Worm (Caenorhabditis elegans) whole organism, young adult: Measurements from ENCODE around the gene skih-2.

Source experiments
- F10E7.11 ChIP-seq: sonication (generic microtip); optimal IDR thresholded peaks from 2 replicates; lab custom pipeline; 2017; ENCODE audit warnings: mild to moderate bottlenecking, missing genetic modification characterization, moderate library complexity, missing compliant biosample characterization
- T26A5.8 ChIP-seq: sonication (generic microtip); optimal IDR thresholded peaks from 2 replicates; lab custom pipeline; 2016; ENCODE audit warnings: missing genetic modification characterization, missing compliant biosample characterization
- efl-1 ChIP-seq: fragments of 150-350 bp; optimal IDR thresholded peaks from 2 replicates; lab custom pipeline; 2014; ENCODE audit warnings: missing biosample characterization, missing genetic modification reagents, missing genetic modification characterization
- lsy-27 ChIP-seq: sonication (generic microtip); optimal IDR thresholded peaks from 2 replicates; lab custom pipeline; 2017; ENCODE audit warnings: missing genetic modification characterization, mild to moderate bottlenecking, missing compliant biosample characterization, antibody characterized with exemption, missing genotype, borderline replicate concordance; ENCODE audit not compliant: insufficient read depth
- madf-8 ChIP-seq: fragments of 200-800 bp; sonication (Bioruptor generic); conservative IDR thresholded peaks from 2 replicates; pipeline ENCODE4 v1.3.6; 2022; ENCODE audit warnings: missing genetic modification reagents, missing genetic modification characterization, missing compliant biosample characterization
- mcd-1 ChIP-seq: fragments of 200-800 bp; sonication (Bioruptor generic); IDR thresholded peaks from 2 replicates; pipeline ENCODE4 v1.3.6; 2022; ENCODE audit warnings: missing genetic modification reagents, missing genetic modification characterization, missing compliant biosample characterization
- nhr-80 ChIP-seq: sonication (generic microtip); optimal IDR thresholded peaks from 2 replicates; lab custom pipeline; 2016; ENCODE audit warnings: missing genetic modification characterization, missing compliant biosample characterization
- repo-1 ChIP-seq: sonication (generic microtip); optimal IDR thresholded peaks from 2 replicates; lab custom pipeline; 2017; ENCODE audit warnings: mild to moderate bottlenecking, missing genetic modification characterization, missing compliant biosample characterization
- snpc-4 ChIP-seq, 5 experiments: fragments of 150-350 bp in 1 of 5; sonication (generic microtip) in 4 of 5; optimal IDR thresholded peaks; 2 replicates each; lab custom pipeline; 2014 to 2018; ENCODE audit warnings: missing genetic modification characterization in 5 of 5, missing biosample characterization in 3 of 5, antibody characterized with exemption in 2 of 5, mild to moderate bottlenecking in 2 of 5, missing compliant biosample characterization in 2 of 5, missing genotype in 2 of 5, moderate library complexity in 2 of 5, missing genetic modification reagents in 1 of 5
- ztf-25 ChIP-seq: fragments of 200-800 bp; sonication (Bioruptor generic); IDR thresholded peaks from 2 replicates; pipeline ENCODE4 v1.3.6; 2022; ENCODE audit warnings: missing genetic modification reagents, missing genetic modification characterization, missing compliant biosample characterization

DNA sequence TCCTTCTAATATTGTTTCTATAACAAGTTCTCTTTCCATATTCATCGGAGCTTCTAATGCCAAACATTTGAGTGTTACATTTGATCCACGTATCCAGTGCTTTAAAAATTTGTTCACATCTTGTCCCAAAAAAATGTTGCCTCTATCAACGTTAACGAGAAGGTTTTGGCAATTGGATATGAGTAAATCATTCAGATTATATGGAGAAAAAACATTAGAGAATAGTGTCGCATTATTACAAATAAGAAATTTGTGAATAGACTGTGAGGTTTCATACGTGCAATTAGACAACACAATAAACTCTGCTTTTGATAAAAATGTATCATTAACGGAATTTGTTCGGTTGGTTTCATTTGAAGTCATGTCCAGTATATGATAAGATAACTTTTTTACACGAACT is 17.7 kb upstream of the skih-2 start, which contains the start of gene mboa-4:
- no peak for TF ChIP-seq snpc-4 (GFP tag; optimal IDR thresholded peaks at IDR 0.05; lab: Kevin White, UChicago)
- no peak for TF ChIP-seq snpc-4 (tag; optimal IDR thresholded peaks at IDR 0.05; lab: Kevin White, UChicago)
- no peak for TF ChIP-seq mcd-1 (GFP tag; lab: Robert Waterston, UW)
- no peak for TF ChIP-seq nhr-80 (tag; lab: Kevin White, UChicago)
- no peak for TF ChIP-seq madf-8 (GFP tag; lab: Robert Waterston, UW)
- TF ChIP-seq ztf-25 (GFP tag; lab: Robert Waterston, UW) = no peak
- TF ChIP-seq F10E7.11 (tag; lab: Kevin White, UChicago) = no peak
- TF ChIP-seq repo-1 = no peak
- no peak for TF ChIP-seq efl-1 (GFP tag; lab: Kevin White, UChicago)
- no peak for TF ChIP-seq T26A5.8 (tag; lab: Kevin White, UChicago)
- TF ChIP-seq lsy-27 (tag; lab: Kevin White, UChicago) = no peak
